Worm (Caenorhabditis elegans): Measurements from ENCODE around the gene rab-37.

rab-37 gene

ce11 chrX:4266178-4266931 is 30.7 kb upstream of the rab-37 start:
- TF ChIP-seq lin-35 (GFP tag; optimal IDR thresholded peaks at IDR 0.05) = no peak
- no peak for TF ChIP-seq cebp-1 (GFP tag; IDR thresholded peaks at IDR 0.05)
- peak; percentile 47 for TF ChIP-seq cebp-1 (tag; optimal IDR thresholded peaks at IDR 0.05)
- TF ChIP-seq let-526 (GFP tag; IDR thresholded peaks at IDR 0.05) = 0 out of 2 replicates have a peak, but pooled peaks have one; percentile 29
- TF ChIP-seq dox-1 (GFP tag; IDR thresholded peaks at IDR 0.05) = 0 out of 2 replicates have a peak, but pooled peaks have one; percentile 4
- TF ChIP-seq Y56A3A.18 (GFP tag; IDR thresholded peaks at IDR 0.05) = no peak
- TF ChIP-seq attf-5 (GFP tag; optimal IDR thresholded peaks at IDR 0.05) = peak; percentile 21
- TF ChIP-seq atf-7 (tag; optimal IDR thresholded peaks at IDR 0.05) = no peak
- no peak for TF ChIP-seq ceh-27 (GFP tag; optimal IDR thresholded peaks at IDR 0.05)
- 0 out of 2 replicates have a peak, but pooled peaks have one; percentile 36 for TF ChIP-seq K11D2.4 (GFP tag; IDR thresholded peaks at IDR 0.05)
- peak; percentile 17 for TF ChIP-seq pha-4 (tag; optimal IDR thresholded peaks at IDR 0.05)

- TF ChIP-seq ceh-27 (GFP tag; optimal IDR thresholded peaks at IDR 0.05) (peak; percentile 52), ztf-22 (GFP tag; optimal IDR thresholded peaks at IDR 0.05) (no peak), madf-3 (GFP tag; IDR thresholded peaks at IDR 0.05) (no peak), aptf-2 (GFP tag; conservative IDR thresholded peaks at IDR 0.05) (no peak), nhr-90 (tag; optimal IDR thresholded peaks at IDR 0.05) (peak; percentile 3), hmg-1.2 (GFP tag; IDR thresholded peaks at IDR 0.05) (peak; percentile 64; the same call in 1 of the 2 replicates), zfh-2 (GFP tag; conservative IDR thresholded peaks at IDR 0.05) (peak; percentile 89), efl-1 (GFP tag; optimal IDR thresholded peaks at IDR 0.05) (no peak), egrh-3 (GFP tag; IDR thresholded peaks at IDR 0.05) (peak; percentile 77), F33H1.4 (GFP tag; IDR thresholded peaks at IDR 0.05) (no peak), madf-8 (GFP tag; conservative IDR thresholded peaks at IDR 0.05) (no peak), hmg-20 (GFP tag; IDR thresholded peaks at IDR 0.05) (no peak), dpl-1 (GFP tag; optimal IDR thresholded peaks at IDR 0.05) (no peak), lin-40 (tag; optimal IDR thresholded peaks at IDR 0.05) (peak; percentile 35), cebp-1 (GFP tag; IDR thresholded peaks at IDR 0.05) (no peak), cebp-1 (tag; optimal IDR thresholded peaks at IDR 0.05) (peak; percentile 60), attf-5 (GFP tag; optimal IDR thresholded peaks at IDR 0.05) (peak; percentile 16), die-1 (tag; optimal IDR thresholded peaks at IDR 0.05) (no peak), F57C9.4 (tag; optimal IDR thresholded peaks at IDR 0.05) (no peak), K11D2.4 (GFP tag; IDR thresholded peaks at IDR 0.05) (peak; percentile 50; the same call in 1 of the 2 replicates), F10E7.11 (tag; optimal IDR thresholded peaks at IDR 0.05) (no peak), aptf-3 (GFP tag; IDR thresholded peaks at IDR 0.05) (no peak), snpc-1.3 (tag; optimal IDR thresholded peaks at IDR 0.05; ENCODE audit: insufficient read depth) (no peak), bed-2 (GFP tag; IDR thresholded peaks at IDR 0.05) (0 out of 2 replicates have a peak, but pooled peaks have one; percentile 26), nhr-80 (tag; optimal IDR thresholded peaks at IDR 0.05) (peak; percentile 52), F22D6.2 (tag; optimal IDR thresholded peaks at IDR 0.05) (peak; percentile 3)
Observed at ce11 chrX:4265283-4265907, 29.7 kb upstream of the rab-37 start, which contains the start of gene coel-1. Gene coel-1, plus strand, starts transcription at chrX:4265663.

- TF ChIP-seq Y56A3A.18 (GFP tag; IDR thresholded peaks at IDR 0.05) = no peak
- TF ChIP-seq snpc-1.1 (tag; optimal IDR thresholded peaks at IDR 0.05; ENCODE audit: insufficient read depth) = no peak
- no peak for TF ChIP-seq egl-44 (GFP tag; IDR thresholded peaks at IDR 0.05)
- TF ChIP-seq hsf-1 (GFP tag; IDR thresholded peaks at IDR 0.05) = no peak
- TF ChIP-seq C06A6.2 (GFP tag; conservative IDR thresholded peaks at IDR 0.05) = no peak
- TF ChIP-seq egl-18 (GFP tag; IDR thresholded peaks at IDR 0.05) = no peak
- no peak for TF ChIP-seq mes-4 (tag; optimal IDR thresholded peaks at IDR 0.05)
Observed at ce11 chrX:4263820-4264219, 28.2 kb upstream of the rab-37 start.
